Worm (Caenorhabditis elegans) whole organism, L1 larva: Measurements from ENCODE around the gene miro-1.
A peak's percentile ranks its signal among the peaks of the same experiment; 100 is the strongest.

ENCODE experiments used
- C04F5.9 ChIP-seq: sonication (generic microtip); optimal IDR thresholded peaks from 2 replicates; lab custom pipeline; 2016; ENCODE audit warnings: missing genetic modification characterization, missing compliant biosample characterization
- C16A3.4 ChIP-seq: fragments of 150-350 bp; optimal IDR thresholded peaks from 2 replicates; lab custom pipeline; 2014; ENCODE audit warnings: missing biosample characterization, missing genetic modification characterization
- C34B4.2 ChIP-seq: sonication (generic microtip); optimal IDR thresholded peaks from 2 replicates; lab custom pipeline; 2017; ENCODE audit warnings: mild to moderate bottlenecking, missing genetic modification characterization, missing compliant biosample characterization
- aha-1 ChIP-seq: fragments of 150-350 bp; optimal IDR thresholded peaks from 2 replicates; lab custom pipeline; 2014; ENCODE audit warnings: missing biosample characterization, missing genetic modification characterization
- alr-1 ChIP-seq: fragments of 200-800 bp; sonication (Bioruptor generic); optimal IDR thresholded peaks from 2 replicates; lab custom pipeline; 2018; ENCODE audit warnings: borderline replicate concordance, mild to moderate bottlenecking, missing genetic modification characterization, missing compliant biosample characterization
- aly-2 ChIP-seq: fragments of 150-350 bp; optimal IDR thresholded peaks from 2 replicates; lab custom pipeline; 2014; ENCODE audit warnings: missing biosample characterization, missing genetic modification characterization
- blmp-1 ChIP-seq: fragments of 150-350 bp; optimal IDR thresholded peaks from 2 replicates; lab custom pipeline; 2014; ENCODE audit warnings: missing biosample characterization, missing genetic modification characterization
- ceh-82 ChIP-seq, 3 experiments: fragments of 150-350 bp in 1 of 3; sonication (generic microtip) in 2 of 3; optimal IDR thresholded peaks; 2 replicates each; lab custom pipeline; 2014 to 2017; ENCODE audit warnings: missing biosample characterization in 3 of 3, missing genetic modification characterization in 3 of 3
- ceh-88 ChIP-seq: fragments of 200-800 bp; sonication (Bioruptor generic); IDR thresholded peaks from 2 replicates; pipeline ENCODE4 v1.3.6; 2022; ENCODE audit warnings: missing genetic modification characterization, missing compliant biosample characterization
- ces-1 ChIP-seq: fragments of 150-350 bp; optimal IDR thresholded peaks from 2 replicates; lab custom pipeline; 2014; ENCODE audit warnings: missing biosample characterization, missing genetic modification reagents, missing genetic modification characterization
- efl-3 ChIP-seq: fragments of 200-800 bp; sonication (Bioruptor generic); optimal IDR thresholded peaks from 2 replicates; lab custom pipeline; 2018; ENCODE audit warnings: mild to moderate bottlenecking, missing genetic modification characterization, missing compliant biosample characterization
- egl-13 ChIP-seq: sonication (generic microtip); optimal IDR thresholded peaks from 2 replicates; lab custom pipeline; 2016; ENCODE audit warnings: missing genotype, missing genetic modification reagents, missing genetic modification characterization, missing compliant biosample characterization
- hlh-17 ChIP-seq: fragments of 200-800 bp; sonication (Bioruptor generic); optimal IDR thresholded peaks from 2 replicates; lab custom pipeline; 2018; ENCODE audit warnings: missing genetic modification characterization, mild to moderate bottlenecking, missing compliant biosample characterization, moderate library complexity, borderline replicate concordance
- hlh-4 ChIP-seq: sonication (generic microtip); optimal IDR thresholded peaks from 2 replicates; lab custom pipeline; 2016; ENCODE audit warnings: mild to moderate bottlenecking, missing genetic modification characterization, missing compliant biosample characterization
- hpl-2 ChIP-seq: fragments of 150-350 bp; optimal IDR thresholded peaks from 2 replicates; lab custom pipeline; 2014; ENCODE audit warnings: missing biosample characterization, missing genetic modification reagents, missing genetic modification characterization
- lin-13 ChIP-seq: fragments of 150-350 bp; optimal IDR thresholded peaks from 2 replicates; lab custom pipeline; 2014; ENCODE audit warnings: missing biosample characterization, missing genetic modification reagents, missing genetic modification characterization
- mab-9 ChIP-seq: fragments of 200-800 bp; sonication (Bioruptor generic); IDR thresholded peaks from 2 replicates; pipeline ENCODE4 v1.3.6; 2022; ENCODE audit warnings: missing genetic modification reagents, missing genetic modification characterization, missing compliant biosample characterization
- mef-2 ChIP-seq: fragments of 150-350 bp; optimal IDR thresholded peaks from 2 replicates; lab custom pipeline; 2014; ENCODE audit warnings: missing biosample characterization, missing genetic modification characterization
- nhr-20 ChIP-seq: sonication (generic microtip); optimal IDR thresholded peaks from 2 replicates; lab custom pipeline; 2016; ENCODE audit warnings: mild to moderate bottlenecking, missing genetic modification characterization, missing compliant biosample characterization
- nhr-237 ChIP-seq: fragments of 150-350 bp; optimal IDR thresholded peaks from 2 replicates; lab custom pipeline; 2014; ENCODE audit warnings: missing biosample characterization, missing genetic modification characterization
- nhr-47 ChIP-seq: sonication (generic microtip); optimal IDR thresholded peaks from 2 replicates; lab custom pipeline; 2016; ENCODE audit warnings: mild to moderate bottlenecking, missing genetic modification characterization, moderate library complexity, missing compliant biosample characterization
- nhr-76 ChIP-seq: sonication (generic microtip); optimal IDR thresholded peaks from 2 replicates; lab custom pipeline; 2017; ENCODE audit warnings: missing biosample characterization, missing genetic modification characterization
- nhr-84 ChIP-seq: sonication (generic microtip); optimal IDR thresholded peaks from 2 replicates; lab custom pipeline; 2017; ENCODE audit warnings: missing biosample characterization, missing genetic modification characterization
- nhr-85 ChIP-seq: sonication (generic microtip); peaks from one replicate; lab custom pipeline; 2016; ENCODE audit warnings: missing genetic modification characterization, inconsistent platforms, missing compliant biosample characterization
- nhr-90 ChIP-seq: sonication (generic microtip); optimal IDR thresholded peaks from 2 replicates; lab custom pipeline; 2016; ENCODE audit warnings: mild to moderate bottlenecking, missing genetic modification characterization, missing compliant biosample characterization; ENCODE audit not compliant: poor library complexity
- pax-3 ChIP-seq: fragments of 200-800 bp; sonication (Bioruptor generic); optimal IDR thresholded peaks from 2 replicates; lab custom pipeline; 2018; ENCODE audit warnings: mild to moderate bottlenecking, missing genetic modification characterization, moderate library complexity, missing compliant biosample characterization
- snpc-4 ChIP-seq: fragments of 150-350 bp; optimal IDR thresholded peaks from 2 replicates; lab custom pipeline; 2014; ENCODE audit warnings: missing biosample characterization, missing genetic modification characterization
- sox-4 ChIP-seq: sonication (generic microtip); optimal IDR thresholded peaks from 2 replicates; lab custom pipeline; 2016; ENCODE audit warnings: missing genetic modification characterization, missing compliant biosample characterization
- unc-30 ChIP-seq: sonication (generic microtip); optimal IDR thresholded peaks from 2 replicates; lab custom pipeline; 2017; ENCODE audit warnings: missing biosample characterization, missing genetic modification characterization
- unc-86 ChIP-seq: sonication (generic microtip); optimal IDR thresholded peaks from 2 replicates; lab custom pipeline; 2016; ENCODE audit warnings: missing genetic modification characterization, missing compliant biosample characterization
- unc-98 ChIP-seq: fragments of 200-800 bp; sonication (Bioruptor generic); IDR thresholded peaks from 2 replicates; pipeline ENCODE4 v1.3.6; 2022; ENCODE audit warnings: missing genetic modification characterization, missing compliant biosample characterization
- xbp-1 ChIP-seq: sonication (generic microtip); optimal IDR thresholded peaks from 2 replicates; lab custom pipeline; 2016; ENCODE audit warnings: missing genetic modification characterization, missing compliant biosample characterization

miro-1 gene

ce11 chrIV:4705182-4705581, 10.4 kb downstream of the miro-1 start (continued):
- TF ChIP-seq pax-3 (tag; lab: Kevin White, UChicago) (no peak), xbp-1 (tag; lab: Kevin White, UChicago) (peak; percentile 48), unc-86 (no peak), ces-1 (GFP tag; lab: Kevin White, UChicago) (no peak), efl-3 (GFP tag; lab: Kevin White, UChicago) (no peak), nhr-47 (tag; lab: Kevin White, UChicago) (peak; percentile 64), unc-30 (tag; lab: Kevin White, UChicago) (no peak), C34B4.2 (tag; lab: Kevin White, UChicago) (no peak), aly-2 (tag; lab: Kevin White, UChicago) (no peak)
- TF ChIP-seq, all 84 proteins: peak for 31

- TF ChIP-seq hlh-17 (GFP tag; lab: Kevin White, UChicago) (no peak), ceh-88 (GFP tag; lab: Robert Waterston, UW) (no peak), C04F5.9 (tag; lab: Kevin White, UChicago) (no peak), nhr-237 (tag; lab: Kevin White, UChicago) (no peak), snpc-4 (tag; lab: Kevin White, UChicago) (no peak), nhr-90 (tag; lab: Kevin White, UChicago) (no peak), hpl-2 (no peak)
- TF ChIP-seq, all 84 proteins: peak for 0
Measured at ce11 chrIV:4703911-4704310, 11.7 kb downstream of the miro-1 start, which contains the start of gene ogdh-1. TSS of gene ogdh-1 (minus strand) at chrIV:4704011.

- TF ChIP-seq nhr-85 (no peak), C16A3.4 (tag; lab: Kevin White, UChicago) (no peak)
- TF ChIP-seq, all 84 proteins: peak for 0
Measured at ce11 chrIV:4692463-4692862, 23.1 kb downstream of the miro-1 start, which contains the start of gene spe-51. TSS of gene spe-51 (plus strand) at chrIV:4692763.

ce11 chrIV:4688221-4688620, 27.4 kb downstream of the miro-1 start, which contains the start of gene bus-4:
TSS of gene bus-4 (plus strand) at chrIV:4688269.
- TF ChIP-seq ceh-88 (GFP tag; lab: Robert Waterston, UW) (no peak), blmp-1 (tag; lab: Kevin White, UChicago) (peak; percentile 92)
- TF ChIP-seq, all 84 proteins: peak for 1

- TF ChIP-seq ceh-82 (tag; optimal IDR thresholded peaks at IDR 0.05; lab: Kevin White, UChicago) (no peak), lin-13 (GFP tag; lab: Kevin White, UChicago) (no peak), egl-13 (tag; lab: Kevin White, UChicago) (no peak), nhr-76 (tag; lab: Kevin White, UChicago) (no peak), mef-2 (tag; lab: Kevin White, UChicago) (no peak), nhr-84 (no peak), unc-30 (tag; lab: Kevin White, UChicago) (no peak), nhr-47 (tag; lab: Kevin White, UChicago) (no peak), snpc-4 (tag; lab: Kevin White, UChicago) (no peak), unc-98 (GFP tag; lab: Robert Waterston, UW) (no peak), hlh-4 (tag; lab: Kevin White, UChicago) (no peak), alr-1 (tag; lab: Kevin White, UChicago) (no peak), C04F5.9 (tag; lab: Kevin White, UChicago) (no peak), nhr-20 (tag; lab: Kevin White, UChicago) (no peak), hpl-2 (no peak), mab-9 (no peak), sox-4 (no peak), aha-1 (tag; lab: Kevin White, UChicago) (no peak)
Measured at ce11 chrIV:4686898-4687297, 28.7 kb downstream of the miro-1 start.
